Worm (Caenorhabditis elegans) whole organism, L2 larva: ENCODE results near the gene ugt-45.
A peak's percentile ranks its signal among the peaks of the same experiment; 100 is the strongest.

Experiments used
- C34F6.9 ChIP-seq: fragments of 150-350 bp; optimal IDR thresholded peaks from 2 replicates; lab custom pipeline; 2014; ENCODE audit warnings: missing biosample characterization, missing genetic modification characterization
- F13H6.1 ChIP-seq: sonication (generic microtip); optimal IDR thresholded peaks from 2 replicates; lab custom pipeline; 2016; ENCODE audit warnings: missing genetic modification characterization, missing compliant biosample characterization
- R02D3.7 ChIP-seq: fragments of 150-350 bp; optimal IDR thresholded peaks from 2 replicates; lab custom pipeline; 2014; ENCODE audit warnings: missing biosample characterization, missing genetic modification characterization
- Y55F3AM.14 ChIP-seq: fragments of 200-800 bp; sonication (Bioruptor generic); optimal IDR thresholded peaks from 2 replicates; lab custom pipeline; 2018; ENCODE audit warnings: mild to moderate bottlenecking, missing genetic modification characterization, missing compliant biosample characterization
- alr-1 ChIP-seq: fragments of 150-350 bp; optimal IDR thresholded peaks from 2 replicates; lab custom pipeline; 2014; ENCODE audit warnings: missing biosample characterization, missing genetic modification characterization
- ama-1 ChIP-seq: fragments of 150-350 bp; optimal IDR thresholded peaks from 2 replicates; lab custom pipeline; 2018; ENCODE audit warnings: inconsistent platforms
- blmp-1 ChIP-seq: sonication (generic microtip); optimal IDR thresholded peaks from 2 replicates; lab custom pipeline; 2017; ENCODE audit warnings: missing genetic modification characterization, mild to moderate bottlenecking, missing compliant biosample characterization, antibody characterized with exemption, moderate library complexity; ENCODE audit not compliant: insufficient read depth
- ceh-16 ChIP-seq: fragments of 150-350 bp; optimal IDR thresholded peaks from 2 replicates; lab custom pipeline; 2014; ENCODE audit warnings: missing biosample characterization, missing genetic modification characterization
- ceh-82 ChIP-seq: fragments of 150-350 bp; optimal IDR thresholded peaks from 2 replicates; lab custom pipeline; 2014; ENCODE audit warnings: missing biosample characterization, missing genetic modification characterization
- crh-2 ChIP-seq: sonication (generic microtip); optimal IDR thresholded peaks from 2 replicates; lab custom pipeline; 2017; ENCODE audit warnings: missing biosample characterization, missing genetic modification characterization
- dmd-4 ChIP-seq: sonication (generic microtip); optimal IDR thresholded peaks from 2 replicates; lab custom pipeline; 2017; ENCODE audit warnings: missing biosample characterization, missing genetic modification characterization
- egl-27 ChIP-seq: sonication (generic microtip); optimal IDR thresholded peaks from 3 replicates; lab custom pipeline; 2017; ENCODE audit warnings: missing biosample characterization, missing genetic modification reagents, missing genetic modification characterization
- elt-1 ChIP-seq: fragments of 150-350 bp; optimal IDR thresholded peaks from 2 replicates; lab custom pipeline; 2014; ENCODE audit warnings: missing biosample characterization, missing genetic modification characterization
- elt-3 ChIP-seq: sonication (generic microtip); optimal IDR thresholded peaks from 2 replicates; lab custom pipeline; 2017; ENCODE audit warnings: missing biosample characterization, missing genetic modification characterization
- fos-1 ChIP-seq: fragments of 150-350 bp; optimal IDR thresholded peaks from 2 replicates; lab custom pipeline; 2014; ENCODE audit warnings: missing biosample characterization, missing genetic modification characterization
- gmeb-1 ChIP-seq: fragments of 150-350 bp; optimal IDR thresholded peaks from 2 replicates; lab custom pipeline; 2014; ENCODE audit warnings: missing biosample characterization, missing genetic modification characterization
- lin-11 ChIP-seq: fragments of 150-350 bp; sonication (generic microtip); optimal IDR thresholded peaks from 2 replicates; lab custom pipeline; 2014; ENCODE audit warnings: missing biosample characterization, missing genetic modification characterization, inconsistent platforms, mixed read lengths
- lin-13 ChIP-seq: fragments of 150-350 bp; optimal IDR thresholded peaks from 2 replicates; lab custom pipeline; 2014; ENCODE audit warnings: missing biosample characterization, missing genetic modification reagents, missing genetic modification characterization
- lsy-2 ChIP-seq, 2 experiments: fragments of 150-350 bp in 1 of 2; sonication (generic microtip) in 1 of 2; optimal IDR thresholded peaks; 2 replicates each; lab custom pipeline; 2014 to 2017; ENCODE audit warnings: missing biosample characterization in 2 of 2, missing genetic modification characterization in 2 of 2
- mab-5 ChIP-seq: fragments of 150-350 bp; optimal IDR thresholded peaks from 2 replicates; lab custom pipeline; 2014; ENCODE audit warnings: missing biosample characterization, missing genetic modification characterization
- mdl-1 ChIP-seq, 2 experiments: fragments of 150-350 bp in 1 of 2; sonication (generic microtip) in 1 of 2; optimal IDR thresholded peaks; 2 replicates each; lab custom pipeline; 2017; ENCODE audit warnings: missing biosample characterization in 2 of 2, missing genetic modification characterization in 2 of 2
- nhr-10 ChIP-seq: sonication (generic microtip); optimal IDR thresholded peaks from 2 replicates; lab custom pipeline; 2017; ENCODE audit warnings: missing biosample characterization, missing genetic modification characterization
- nhr-129 ChIP-seq: fragments of 150-350 bp; optimal IDR thresholded peaks from 2 replicates; lab custom pipeline; 2014; ENCODE audit warnings: missing biosample characterization, missing genetic modification characterization
- nhr-21 ChIP-seq: fragments of 150-350 bp; optimal IDR thresholded peaks from 2 replicates; lab custom pipeline; 2014; ENCODE audit warnings: missing biosample characterization, missing genetic modification characterization
- nhr-23 ChIP-seq: fragments of 150-350 bp; optimal IDR thresholded peaks from 2 replicates; lab custom pipeline; 2014; ENCODE audit warnings: missing biosample characterization, missing genetic modification reagents, missing genetic modification characterization
- nhr-237 ChIP-seq: fragments of 150-350 bp; optimal IDR thresholded peaks from 2 replicates; lab custom pipeline; 2014; ENCODE audit warnings: missing biosample characterization, missing genetic modification characterization
- nhr-25 ChIP-seq: fragments of 150-350 bp; sonication (generic microtip); optimal IDR thresholded peaks from 3 replicates; lab custom pipeline; 2014; ENCODE audit warnings: missing biosample characterization, missing genetic modification characterization
- nhr-6 ChIP-seq: fragments of 150-350 bp; optimal IDR thresholded peaks from 2 replicates; lab custom pipeline; 2014; ENCODE audit warnings: missing biosample characterization, missing genetic modification characterization
- nhr-77 ChIP-seq: fragments of 150-350 bp; optimal IDR thresholded peaks from 2 replicates; lab custom pipeline; 2014; ENCODE audit warnings: missing biosample characterization, missing genetic modification characterization
- peb-1 ChIP-seq: fragments of 150-350 bp; optimal IDR thresholded peaks from 2 replicates; lab custom pipeline; 2014; ENCODE audit warnings: missing biosample characterization, missing genetic modification characterization
- sem-4 ChIP-seq: fragments of 150-350 bp; optimal IDR thresholded peaks from 2 replicates; lab custom pipeline; 2014; ENCODE audit warnings: missing biosample characterization, missing genetic modification reagents, missing genetic modification characterization
- skn-1 ChIP-seq: sonication (generic microtip); optimal IDR thresholded peaks from 2 replicates; lab custom pipeline; 2017; ENCODE audit warnings: missing biosample characterization, missing genetic modification characterization
- sma-3 ChIP-seq: sonication (generic microtip); optimal IDR thresholded peaks from 2 replicates; lab custom pipeline; 2016; ENCODE audit warnings: missing genetic modification reagents, missing genetic modification characterization, missing compliant biosample characterization
- sma-9 ChIP-seq, 2 experiments: fragments of 150-350 bp in 1 of 2; sonication (generic microtip) in 1 of 2; optimal IDR thresholded peaks; 2 replicates each; lab custom pipeline; 2014 to 2016; ENCODE audit warnings: missing genetic modification characterization in 2 of 2, mild to moderate bottlenecking in 1 of 2, missing biosample characterization in 1 of 2, missing compliant biosample characterization in 1 of 2, missing genetic modification reagents in 1 of 2, moderate library complexity in 1 of 2
- snpc-4 ChIP-seq: fragments of 150-350 bp; optimal IDR thresholded peaks from 2 replicates; lab custom pipeline; 2014; ENCODE audit warnings: missing biosample characterization, missing genetic modification characterization
- unc-55 ChIP-seq: fragments of 150-350 bp; sonication (generic microtip); optimal IDR thresholded peaks from 3 replicates; lab custom pipeline; 2014; ENCODE audit warnings: missing biosample characterization, missing genetic modification reagents, missing genetic modification characterization
- unc-62 ChIP-seq: fragments of 150-350 bp; optimal IDR thresholded peaks from 2 replicates; lab custom pipeline; 2014; ENCODE audit warnings: missing biosample characterization, missing genetic modification reagents, missing genetic modification characterization
- zag-1 ChIP-seq: fragments of 150-350 bp; optimal IDR thresholded peaks from 2 replicates; lab custom pipeline; 2014; ENCODE audit warnings: missing biosample characterization, missing genetic modification characterization
- ztf-4 ChIP-seq: fragments of 150-350 bp; optimal IDR thresholded peaks from 2 replicates; lab custom pipeline; 2014; ENCODE audit warnings: missing biosample characterization, missing genetic modification characterization

ugt-45 gene

DNA sequence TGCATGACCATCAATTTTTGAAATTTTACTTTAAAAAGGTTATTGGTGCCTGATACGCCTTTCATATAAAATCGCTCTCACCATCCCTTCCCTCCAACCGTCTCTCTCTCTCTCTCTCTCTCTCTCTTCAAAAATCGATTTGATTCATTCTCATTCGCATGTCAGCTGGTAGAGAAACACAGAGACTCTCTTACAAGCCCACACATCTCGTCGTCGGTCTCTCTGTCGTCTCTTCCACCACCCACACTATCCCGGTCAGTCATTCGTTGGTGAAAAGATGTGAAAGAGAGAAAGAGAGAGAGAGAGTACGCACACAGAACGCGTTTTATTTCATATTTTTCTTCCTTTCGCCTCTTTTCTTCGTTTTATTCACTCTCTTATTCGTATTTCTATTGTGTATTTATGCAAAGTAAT lies 8.5 kb downstream of the ugt-45 start:
- peak; percentile 39 for TF ChIP-seq egl-27 (tag; lab: Kevin White, UChicago)
- TF ChIP-seq F13H6.1 (tag; lab: Kevin White, UChicago): peak; percentile 95
- TF ChIP-seq crh-2 (tag; lab: Kevin White, UChicago): peak; percentile 87
- TF ChIP-seq lin-13 (GFP tag; lab: Kevin White, UChicago): peak; percentile 77
- no peak for TF ChIP-seq elt-1 (tag; lab: Kevin White, UChicago)
- peak; percentile 48 for TF ChIP-seq ama-1 (lab: Kevin White, UChicago)
- TF ChIP-seq nhr-23: no peak
- TF ChIP-seq ceh-16 (tag; lab: Kevin White, UChicago): no peak
- TF ChIP-seq gmeb-1 (tag; lab: Kevin White, UChicago): peak; percentile 80
- peak; percentile 39 for TF ChIP-seq lin-11
- peak; percentile 36 for TF ChIP-seq Y55F3AM.14
- peak; percentile 71 for TF ChIP-seq ztf-4 (tag; lab: Kevin White, UChicago)
- TF ChIP-seq sem-4 (tag; lab: Kevin White, UChicago): peak; percentile 66
- TF ChIP-seq mdl-1 (tag; optimal IDR thresholded peaks at IDR 0.05; lab: Kevin White, UChicago): peak in 1 of 2 experiments; percentile 61
- TF ChIP-seq fos-1 (tag; lab: Kevin White, UChicago): peak; percentile 80
- TF ChIP-seq mab-5: peak; percentile 19
- peak; percentile 62 for TF ChIP-seq nhr-6 (tag; lab: Kevin White, UChicago)
- peak; percentile 78 for TF ChIP-seq nhr-21 (tag; lab: Kevin White, UChicago)
- TF ChIP-seq nhr-25 (tag; lab: Kevin White, UChicago): peak; percentile 87
- TF ChIP-seq skn-1 (tag; lab: Kevin White, UChicago): no peak
- TF ChIP-seq R02D3.7 (tag; lab: Kevin White, UChicago): no peak
- TF ChIP-seq blmp-1 (tag; lab: Kevin White, UChicago): peak; percentile 62
- peak; percentile 38 to 91 for TF ChIP-seq lsy-2 (tag; optimal IDR thresholded peaks at IDR 0.05; lab: Kevin White, UChicago)
- TF ChIP-seq nhr-237: no peak
- peak; percentile 90 for TF ChIP-seq sma-9 (GFP tag; optimal IDR thresholded peaks at IDR 0.05; lab: Kevin White, UChicago)
- TF ChIP-seq sma-9 (tag; optimal IDR thresholded peaks at IDR 0.05; lab: Kevin White, UChicago): no peak
- peak; percentile 1 for TF ChIP-seq zag-1
- TF ChIP-seq nhr-10 (tag; lab: Kevin White, UChicago): peak; percentile 2
- no peak for TF ChIP-seq alr-1 (tag; lab: Kevin White, UChicago)
- TF ChIP-seq ceh-82 (tag; lab: Kevin White, UChicago): no peak
- TF ChIP-seq sma-3 (GFP tag; lab: Kevin White, UChicago): peak; percentile 67
- TF ChIP-seq unc-62 (GFP tag; lab: Kevin White, UChicago): peak; percentile 34
- peak; percentile 42 for TF ChIP-seq snpc-4 (tag; lab: Kevin White, UChicago)
- TF ChIP-seq nhr-129: peak; percentile 93
- peak; percentile 94 for TF ChIP-seq C34F6.9
- TF ChIP-seq unc-55 (GFP tag; lab: Kevin White, UChicago): peak; percentile 88
- TF ChIP-seq, all 48 proteins: peak for 27

DNA sequence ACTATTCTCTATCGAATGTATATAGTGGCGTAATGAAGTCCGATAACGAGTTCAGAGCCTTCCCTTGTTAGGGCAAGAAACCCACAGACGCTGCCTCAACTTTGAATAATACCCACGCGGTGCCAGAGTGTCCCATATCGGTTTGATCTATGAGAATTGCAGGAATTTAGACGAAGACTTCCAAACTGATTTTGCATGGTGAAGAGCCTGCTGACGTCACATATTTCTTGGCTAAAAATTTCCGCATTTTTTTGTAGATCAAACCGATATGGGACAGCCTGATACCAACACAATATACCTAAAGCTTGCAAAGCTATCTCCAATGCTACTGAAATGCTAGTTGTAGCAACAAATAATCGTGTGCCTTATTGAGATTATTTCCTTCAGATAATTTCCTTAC lies 9.0 kb downstream of the ugt-45 start:
- TF ChIP-seq peb-1 (tag; lab: Kevin White, UChicago) (no peak), blmp-1 (tag; lab: Kevin White, UChicago) (no peak), lin-13 (GFP tag; lab: Kevin White, UChicago) (no peak), elt-3 (tag; lab: Kevin White, UChicago) (no peak), lin-11 (no peak), nhr-10 (tag; lab: Kevin White, UChicago) (no peak), dmd-4 (tag; lab: Kevin White, UChicago) (no peak), zag-1 (no peak), elt-1 (tag; lab: Kevin White, UChicago) (no peak), nhr-6 (tag; lab: Kevin White, UChicago) (no peak), nhr-77 (no peak), mdl-1 (tag; optimal IDR thresholded peaks at IDR 0.05; lab: Kevin White, UChicago) (no peak), ceh-16 (tag; lab: Kevin White, UChicago) (no peak), ceh-82 (tag; lab: Kevin White, UChicago) (no peak)
